Worm (Caenorhabditis elegans) whole organism, L1 larva: ENCODE results near the gene him-14.
A peak's percentile ranks its signal among the peaks of the same experiment; 100 is the strongest.

ENCODE experiments used
- C16A3.4 ChIP-seq: fragments of 150-350 bp; optimal IDR thresholded peaks from 2 replicates; lab custom pipeline; 2014; ENCODE audit warnings: missing biosample characterization, missing genetic modification characterization
- C34B4.2 ChIP-seq: sonication (generic microtip); optimal IDR thresholded peaks from 2 replicates; lab custom pipeline; 2017; ENCODE audit warnings: mild to moderate bottlenecking, missing genetic modification characterization, missing compliant biosample characterization
- ceh-63 ChIP-seq: fragments of 200-800 bp; sonication (Bioruptor generic); optimal IDR thresholded peaks from 2 replicates; lab custom pipeline; 2018; ENCODE audit warnings: mild to moderate bottlenecking, missing genetic modification characterization, missing compliant biosample characterization
- dpl-1 ChIP-seq, 3 experiments: fragments of 150-350 bp in 2 of 3; sonication (generic microtip) in 1 of 3; optimal IDR thresholded peaks; 2 replicates each; lab custom pipeline; 2014 to 2017; ENCODE audit warnings: missing biosample characterization in 3 of 3, missing genetic modification characterization in 3 of 3, missing genetic modification reagents in 3 of 3
- dsc-1 ChIP-seq: sonication (generic microtip); optimal IDR thresholded peaks from 2 replicates; lab custom pipeline; 2016; ENCODE audit warnings: mild to moderate bottlenecking, missing genetic modification characterization, missing compliant biosample characterization
- jun-1 ChIP-seq: fragments of 150-350 bp; optimal IDR thresholded peaks from 2 replicates; lab custom pipeline; 2014; ENCODE audit warnings: missing biosample characterization, missing genetic modification reagents, missing genetic modification characterization
- nhr-19 ChIP-seq: fragments of 200-800 bp; sonication (Bioruptor generic); conservative IDR thresholded peaks from 2 replicates; pipeline ENCODE4 v1.3.6; 2022; ENCODE audit warnings: missing genetic modification characterization, missing compliant biosample characterization
- nhr-84 ChIP-seq: sonication (generic microtip); optimal IDR thresholded peaks from 2 replicates; lab custom pipeline; 2017; ENCODE audit warnings: missing biosample characterization, missing genetic modification characterization
- snpc-4 ChIP-seq: fragments of 150-350 bp; optimal IDR thresholded peaks from 2 replicates; lab custom pipeline; 2014; ENCODE audit warnings: missing biosample characterization, missing genetic modification characterization
- sox-4 ChIP-seq: sonication (generic microtip); optimal IDR thresholded peaks from 2 replicates; lab custom pipeline; 2016; ENCODE audit warnings: missing genetic modification characterization, missing compliant biosample characterization
- tbx-2 ChIP-seq: sonication (generic microtip); optimal IDR thresholded peaks from 2 replicates; lab custom pipeline; 2016; ENCODE audit warnings: missing genetic modification characterization, missing compliant biosample characterization
- xbp-1 ChIP-seq: sonication (generic microtip); optimal IDR thresholded peaks from 2 replicates; lab custom pipeline; 2016; ENCODE audit warnings: missing genetic modification characterization, missing compliant biosample characterization

him-14 gene

ce11 chrII:7022370-7023001 is 47.3 kb downstream of the him-14 start, which contains the start of the genes lst-6 and lst-5 (continued):
- TF ChIP-seq C16A3.4 (tag; lab: Kevin White, UChicago) (peak; percentile 69), jun-1 (tag; lab: Kevin White, UChicago) (peak; percentile 40), nhr-19 (GFP tag; lab: Robert Waterston, UW) (peak; percentile 65), xbp-1 (tag; lab: Kevin White, UChicago) (peak; percentile 76), tbx-2 (peak; percentile 68), dpl-1 (GFP tag; optimal IDR thresholded peaks at IDR 0.05; lab: Kevin White, UChicago) (peak; percentile 34 to 77 (median 73)), nhr-84 (tag; lab: Kevin White, UChicago) (no peak), dsc-1 (tag; lab: Kevin White, UChicago) (peak; percentile 70), sox-4 (no peak), snpc-4 (peak; percentile 56), C34B4.2 (tag; lab: Kevin White, UChicago) (no peak), ceh-63 (no peak)
